Fruit fly (Drosophila melanogaster): ENCODE results near the gene Dph5.

Dph5 gene

dm6 chr3R:22602783-22603182, 19.8 kb upstream of the Dph5 start:
- TF ChIP-seq br (GFP tag; optimal IDR thresholded peaks at IDR 0.05) (no peak), Dfd (GFP tag; optimal IDR thresholded peaks at IDR 0.05) (peak; percentile 90), Mio (GFP tag; optimal IDR thresholded peaks at IDR 0.05) (no peak), Vsx2 (GFP tag; optimal IDR thresholded peaks at IDR 0.05; ENCODE audit: partially characterized antibody) (no peak), CrebA (GFP tag; optimal IDR thresholded peaks at IDR 0.05; ENCODE audit: borderline replicate concordance) (no peak), Abd-B (GFP tag; optimal IDR thresholded peaks at IDR 0.05) (no peak), dl (GFP tag; optimal IDR thresholded peaks at IDR 0.05; ENCODE audit: insufficient read depth in 1 of 2, partially characterized antibody in 2 of 2) (no peak), Hr83 (GFP tag; optimal IDR thresholded peaks at IDR 0.05; ENCODE audit: poor library complexity, severe bottlenecking) (no peak)

DNA sequence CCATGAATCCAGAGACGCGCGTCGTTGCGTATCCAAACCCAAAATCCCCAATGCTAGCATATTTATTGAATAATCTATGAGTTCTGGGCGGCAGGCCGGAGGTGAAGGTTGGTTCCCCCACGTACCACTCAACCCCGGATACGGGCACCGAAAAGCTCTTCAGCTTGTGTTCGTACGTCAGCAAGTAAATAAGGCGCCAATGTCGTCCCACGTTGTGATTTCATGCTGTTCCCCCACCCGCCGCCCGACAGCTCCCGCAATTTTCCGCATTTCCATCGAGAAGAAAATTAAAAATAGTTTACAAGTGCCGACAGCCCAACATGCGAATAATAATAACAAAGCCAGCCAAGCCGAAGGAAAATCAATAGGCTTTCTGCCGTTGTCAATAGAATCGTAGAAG, 15.7 kb upstream of the Dph5 start:
- TF ChIP-seq Sp1 (GFP tag; optimal IDR thresholded peaks at IDR 0.05), result no peak
- TF ChIP-seq CG32264 (GFP tag; optimal IDR thresholded peaks at IDR 0.05), result no peak
- TF ChIP-seq foxo (GFP tag; optimal IDR thresholded peaks at IDR 0.05), result no peak

dm6 chr3R:22597344-22597954, 14.4 kb upstream of the Dph5 start:
- TF ChIP-seq sage (GFP tag; optimal IDR thresholded peaks at IDR 0.05) (no peak), fru (GFP tag; optimal IDR thresholded peaks at IDR 0.05) (no peak), HLH106 (tag; optimal IDR thresholded peaks at IDR 0.05) (peak; percentile 53), Abd-B (GFP tag; optimal IDR thresholded peaks at IDR 0.05) (no peak), dsf (GFP tag; optimal IDR thresholded peaks at IDR 0.05; ENCODE audit: borderline replicate concordance) (no peak), Hr83 (GFP tag; optimal IDR thresholded peaks at IDR 0.05; ENCODE audit: poor library complexity, severe bottlenecking) (no peak), Dif (GFP tag; optimal IDR thresholded peaks at IDR 0.05; ENCODE audit: partially characterized antibody) (no peak), br (GFP tag; optimal IDR thresholded peaks at IDR 0.05) (no peak), lola (GFP tag; optimal IDR thresholded peaks at IDR 0.05) (no peak)

- no peak for TF ChIP-seq GATAd (GFP tag; optimal IDR thresholded peaks at IDR 0.05)
- TF ChIP-seq h (GFP tag; optimal IDR thresholded peaks at IDR 0.05), result no peak
- peak; percentile 54 for TF ChIP-seq Dfd (GFP tag; optimal IDR thresholded peaks at IDR 0.05)
- no peak for TF ChIP-seq Dif (GFP tag; optimal IDR thresholded peaks at IDR 0.05; ENCODE audit: partially characterized antibody)
- no peak for TF ChIP-seq Sp1 (GFP tag; optimal IDR thresholded peaks at IDR 0.05)
- TF ChIP-seq Hnf4 (GFP tag; optimal IDR thresholded peaks at IDR 0.05), result no peak
Measured at dm6 chr3R:22596450-22596849, 13.4 kb upstream of the Dph5 start.

DNA sequence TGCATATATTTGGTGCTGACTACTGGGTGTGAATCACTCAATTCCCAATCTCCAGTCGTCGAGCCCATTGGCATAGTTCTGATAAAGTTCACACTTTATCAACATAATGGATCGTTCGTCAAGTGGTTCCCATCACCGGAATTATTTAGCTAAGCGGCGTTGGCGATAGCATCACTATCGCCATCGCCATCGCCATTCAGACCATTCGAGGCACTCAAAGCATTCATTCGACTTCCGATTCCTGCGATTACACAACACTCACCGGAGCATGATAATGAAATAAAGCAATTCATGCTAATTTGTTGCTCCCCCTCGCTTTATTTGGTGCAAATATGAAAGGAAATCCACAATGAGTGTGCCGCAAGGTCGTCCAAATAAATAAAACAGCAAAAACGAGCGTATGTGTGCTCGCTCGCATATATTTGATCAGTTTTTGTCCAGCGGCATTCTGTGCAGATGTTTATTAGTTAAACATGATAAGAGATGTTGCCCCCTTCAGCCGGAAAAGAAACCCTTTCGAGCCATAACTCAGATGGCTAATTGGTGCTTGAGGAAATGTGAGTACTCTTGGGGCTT, 12.4 kb upstream of the Dph5 start:
- TF ChIP-seq Hnf4 (GFP tag; optimal IDR thresholded peaks at IDR 0.05) (no peak), Vsx2 (GFP tag; optimal IDR thresholded peaks at IDR 0.05; ENCODE audit: partially characterized antibody) (no peak), psq (GFP tag; optimal IDR thresholded peaks at IDR 0.05) (no peak), dsf (GFP tag; optimal IDR thresholded peaks at IDR 0.05; ENCODE audit: borderline replicate concordance) (no peak), CG32264 (GFP tag; optimal IDR thresholded peaks at IDR 0.05) (no peak), lola (GFP tag; optimal IDR thresholded peaks at IDR 0.05) (no peak)

DNA sequence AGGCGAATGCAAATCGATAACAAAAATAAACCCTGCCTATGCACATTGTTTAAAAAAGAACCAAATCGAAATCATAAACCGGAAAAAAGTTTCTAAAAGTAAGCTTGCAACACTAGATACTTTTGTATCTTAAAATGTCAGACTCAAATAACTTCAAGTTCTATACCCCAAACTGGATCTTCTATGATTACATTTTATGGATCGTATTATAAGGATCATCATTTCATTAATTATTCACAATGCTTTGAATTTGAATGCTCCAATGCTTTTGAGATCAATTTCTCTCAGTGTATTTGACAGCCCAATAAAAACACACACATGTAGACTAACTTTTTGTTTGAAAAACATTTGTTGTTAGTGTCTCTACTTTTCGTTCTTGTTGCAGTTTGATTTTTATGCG, 11.2 kb upstream of the Dph5 start:
- TF ChIP-seq h (GFP tag; optimal IDR thresholded peaks at IDR 0.05), result no peak
- no peak for TF ChIP-seq N (GFP tag; optimal IDR thresholded peaks at IDR 0.05)
- no peak for TF ChIP-seq usp (GFP tag; optimal IDR thresholded peaks at IDR 0.05)
- TF ChIP-seq lola (GFP tag; optimal IDR thresholded peaks at IDR 0.05), result no peak
- no peak for TF ChIP-seq Abd-B (GFP tag; optimal IDR thresholded peaks at IDR 0.05)
- TF ChIP-seq HLH106 (tag; optimal IDR thresholded peaks at IDR 0.05), result no peak
- no peak for TF ChIP-seq dl (GFP tag; optimal IDR thresholded peaks at IDR 0.05; ENCODE audit: insufficient read depth in 1 of 2, partially characterized antibody in 2 of 2)
- TF ChIP-seq sv (GFP tag; optimal IDR thresholded peaks at IDR 0.05), result no peak
- TF ChIP-seq fru (GFP tag; optimal IDR thresholded peaks at IDR 0.05), result no peak
- TF ChIP-seq Myc (optimal IDR thresholded peaks at IDR 0.05), result no peak
- no peak for TF ChIP-seq OdsH (GFP tag; optimal IDR thresholded peaks at IDR 0.05)
